Worm (Caenorhabditis elegans) whole organism, L3 larva: Measurements from ENCODE around the gene E02C12.12.

ENCODE experiments used
- fkh-10 ChIP-seq: sonication (generic microtip); optimal IDR thresholded peaks from 2 replicates; lab custom pipeline; 2017; ENCODE audit warnings: missing biosample characterization, missing genetic modification reagents, missing genetic modification characterization
- nhr-12 ChIP-seq: fragments of 150-350 bp; optimal IDR thresholded peaks from 2 replicates; lab custom pipeline; 2014; ENCODE audit warnings: missing biosample characterization, missing genetic modification characterization
- skn-1 ChIP-seq: fragments of 150-350 bp; optimal IDR thresholded peaks from 2 replicates; lab custom pipeline; 2014; ENCODE audit warnings: missing biosample characterization, missing genetic modification characterization
- snpc-4 ChIP-seq: fragments of 150-350 bp; optimal IDR thresholded peaks from 2 replicates; lab custom pipeline; 2014; ENCODE audit warnings: missing biosample characterization, missing genetic modification characterization
- unc-62 ChIP-seq: fragments of 150-350 bp; sonication (generic microtip); optimal IDR thresholded peaks from 4 replicates; lab custom pipeline; 2014; ENCODE audit warnings: missing biosample characterization, missing genetic modification reagents, missing genetic modification characterization
- zag-1 ChIP-seq: fragments of 150-350 bp; optimal IDR thresholded peaks from 2 replicates; lab custom pipeline; 2014; ENCODE audit warnings: missing biosample characterization, missing genetic modification characterization

DNA sequence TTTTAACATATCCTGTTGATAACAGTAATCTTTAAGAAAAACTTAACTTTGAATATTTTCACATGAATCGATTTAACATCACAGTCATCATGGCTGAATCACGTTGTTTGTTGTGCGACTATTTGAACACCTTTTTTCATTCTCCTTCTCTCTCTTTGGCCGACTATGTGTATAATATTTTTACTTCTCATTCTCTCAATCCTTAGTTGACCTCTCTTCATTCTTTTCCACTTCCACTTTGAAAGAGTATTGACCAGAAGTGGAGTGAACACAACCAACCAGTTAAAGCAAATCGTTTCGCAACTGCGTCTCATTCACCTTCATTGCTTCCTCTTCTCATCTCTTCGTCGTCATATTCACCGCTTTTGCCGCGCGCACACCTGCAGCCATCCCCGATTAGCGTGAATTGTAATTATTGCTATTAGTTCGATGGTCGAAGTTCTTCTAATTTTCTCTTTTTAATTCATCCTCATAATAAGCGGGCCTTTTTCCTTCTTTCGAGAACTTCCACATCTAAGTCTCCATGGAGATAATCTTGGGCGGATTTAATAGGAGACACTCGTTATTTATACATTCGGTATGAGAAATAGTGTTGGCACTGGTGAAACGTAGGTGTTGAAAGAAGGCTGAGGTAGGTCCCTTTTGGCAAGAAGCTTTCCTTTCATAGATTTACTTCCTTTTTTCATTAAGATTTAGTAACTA is 13.0 kb upstream of the E02C12.12 start:
- TF ChIP-seq snpc-4 (tag; lab: Kevin White, UChicago): no peak
- TF ChIP-seq fkh-10 (GFP tag; lab: Kevin White, UChicago): no peak
- TF ChIP-seq skn-1 (tag; lab: Kevin White, UChicago): no peak
- no peak for TF ChIP-seq nhr-12 (tag; lab: Kevin White, UChicago)
- TF ChIP-seq unc-62 (GFP tag; lab: Kevin White, UChicago): no peak
- no peak for TF ChIP-seq zag-1 (tag; lab: Kevin White, UChicago)
